Fruit fly (Drosophila melanogaster): Measurements from ENCODE around the gene CG15425.

The CG15425 gene

dm6 chr2L:4222921-4223279 lies 34.5 kb upstream of the CG15425 start:
- TF ChIP-seq CG32121 (GFP tag; IDR thresholded peaks at IDR 0.05) (no peak), Pif1B (GFP tag; optimal IDR thresholded peaks at IDR 0.05) (peak; percentile 87), Snoo (tag; optimal IDR thresholded peaks at IDR 0.05) (peak; percentile 73), CG4496 (GFP tag; IDR thresholded peaks at IDR 0.05) (peak; percentile 73), CG10348 (GFP tag; IDR thresholded peaks at IDR 0.05) (no peak), Pif1A (GFP tag; optimal IDR thresholded peaks at IDR 0.05) (peak; percentile 72), CG17806 (tag; optimal IDR thresholded peaks at IDR 0.05) (peak; percentile 94), CG15710 (tag; optimal IDR thresholded peaks at IDR 0.05) (peak; percentile 94), CG14655 (GFP tag; optimal IDR thresholded peaks at IDR 0.05) (peak; percentile 93), CG12605 (GFP tag; IDR thresholded peaks at IDR 0.05) (peak; percentile 49), CG13204 (GFP tag; optimal IDR thresholded peaks at IDR 0.05) (peak; percentile 85), gl (tag; optimal IDR thresholded peaks at IDR 0.05) (peak; percentile 74), CG8301 (tag; optimal IDR thresholded peaks at IDR 0.05) (peak; percentile 72), EcR (GFP tag; optimal IDR thresholded peaks at IDR 0.05) (no peak), Ets98B (GFP tag; IDR thresholded peaks at IDR 0.05) (peak; percentile 19; the same call in 1 of the 2 replicates), fd96Ca (GFP tag; IDR thresholded peaks at IDR 0.05) (peak; percentile 75), CG34367 (tag; optimal IDR thresholded peaks at IDR 0.05) (peak; percentile 91), CG8159 (tag; optimal IDR thresholded peaks at IDR 0.05) (peak; percentile 94), rn (GFP tag; IDR thresholded peaks at IDR 0.05) (peak; percentile 40), D1 (tag; optimal IDR thresholded peaks at IDR 0.05) (peak; percentile 85), CG9948 (tag; optimal IDR thresholded peaks at IDR 0.05) (peak; percentile 95)

dm6 chr2L:4224158-4224799 lies 33.1 kb upstream of the CG15425 start:
- TF ChIP-seq Pif1A (GFP tag; optimal IDR thresholded peaks at IDR 0.05) = no peak
- TF ChIP-seq CG4496 (GFP tag; IDR thresholded peaks at IDR 0.05) = 0 out of 3 replicates have a peak, but pooled peaks have one; percentile 36

- TF ChIP-seq Snoo (tag; optimal IDR thresholded peaks at IDR 0.05) = no peak
- TF ChIP-seq CG15710 (tag; optimal IDR thresholded peaks at IDR 0.05) = peak; percentile 3
- no peak for TF ChIP-seq Pif1A (GFP tag; optimal IDR thresholded peaks at IDR 0.05)
Observed at dm6 chr2L:4226792-4227191, 30.6 kb upstream of the CG15425 start, which contains the start of gene CG3702. CG3702 (minus strand) TSS chr2L:4227097.

dm6 chr2L:4227546-4227945 lies 29.8 kb upstream of the CG15425 start, which contains the start of gene RpL40:
RpL40 (plus strand) TSS chr2L:4227699.
- no peak for TF ChIP-seq Pif1A (GFP tag; optimal IDR thresholded peaks at IDR 0.05)
- no peak for TF ChIP-seq CG8159 (tag; optimal IDR thresholded peaks at IDR 0.05)
- no peak for TF ChIP-seq CG14655 (GFP tag; optimal IDR thresholded peaks at IDR 0.05)
- no peak for TF ChIP-seq Ets98B (GFP tag; IDR thresholded peaks at IDR 0.05)
- TF ChIP-seq Pif1B (GFP tag; optimal IDR thresholded peaks at IDR 0.05) = peak; percentile 14
- TF ChIP-seq Snoo (tag; optimal IDR thresholded peaks at IDR 0.05) = peak; percentile 6
- TF ChIP-seq CG4496 (GFP tag; IDR thresholded peaks at IDR 0.05) = no peak
- TF ChIP-seq CG10348 (GFP tag; IDR thresholded peaks at IDR 0.05) = no peak

- TF ChIP-seq Pif1A (GFP tag; optimal IDR thresholded peaks at IDR 0.05) (no peak), Ets98B (GFP tag; IDR thresholded peaks at IDR 0.05) (no peak), fd96Ca (GFP tag; IDR thresholded peaks at IDR 0.05) (no peak), gl (tag; optimal IDR thresholded peaks at IDR 0.05) (no peak), CG32121 (GFP tag; IDR thresholded peaks at IDR 0.05) (no peak)
Observed at dm6 chr2L:4230562-4230961, 26.8 kb upstream of the CG15425 start.

- no peak for TF ChIP-seq CG34367 (tag; optimal IDR thresholded peaks at IDR 0.05)
- peak; percentile 21 for TF ChIP-seq CG8159 (tag; optimal IDR thresholded peaks at IDR 0.05)
Observed at dm6 chr2L:4241513-4241912, 15.9 kb upstream of the CG15425 start.

dm6 chr2L:4246376-4246775 lies 11.0 kb upstream of the CG15425 start:
- TF ChIP-seq D1 (tag; optimal IDR thresholded peaks at IDR 0.05) (no peak), CG8159 (tag; optimal IDR thresholded peaks at IDR 0.05) (peak; percentile 21), CG9948 (tag; optimal IDR thresholded peaks at IDR 0.05) (no peak), Snoo (tag; optimal IDR thresholded peaks at IDR 0.05) (no peak), CG17806 (tag; optimal IDR thresholded peaks at IDR 0.05) (peak; percentile 1), fd96Ca (GFP tag; IDR thresholded peaks at IDR 0.05) (no peak), Ets98B (GFP tag; IDR thresholded peaks at IDR 0.05) (no peak), CG13204 (GFP tag; optimal IDR thresholded peaks at IDR 0.05) (no peak), CG34367 (tag; optimal IDR thresholded peaks at IDR 0.05) (no peak), CG4496 (GFP tag; IDR thresholded peaks at IDR 0.05) (no peak), CG12605 (GFP tag; IDR thresholded peaks at IDR 0.05) (no peak), Pif1B (GFP tag; optimal IDR thresholded peaks at IDR 0.05) (no peak), CG15710 (tag; optimal IDR thresholded peaks at IDR 0.05) (peak; percentile 12), rn (GFP tag; IDR thresholded peaks at IDR 0.05) (no peak), gl (tag; optimal IDR thresholded peaks at IDR 0.05) (no peak), CG14655 (GFP tag; optimal IDR thresholded peaks at IDR 0.05) (no peak), CG8301 (tag; optimal IDR thresholded peaks at IDR 0.05) (no peak), CG10348 (GFP tag; IDR thresholded peaks at IDR 0.05) (no peak), CG32121 (GFP tag; IDR thresholded peaks at IDR 0.05) (no peak), Pif1A (GFP tag; optimal IDR thresholded peaks at IDR 0.05) (no peak), EcR (GFP tag; optimal IDR thresholded peaks at IDR 0.05) (no peak)
